Worm (Caenorhabditis elegans) whole organism, L3 larva: ENCODE results near the gene dct-16.

Experiments
- R02D3.7 ChIP-seq: fragments of 150-350 bp; optimal IDR thresholded peaks from 2 replicates; lab custom pipeline; 2014; ENCODE audit warnings: missing biosample characterization, missing genetic modification characterization
- ZK546.5 ChIP-seq: sonication (generic microtip); optimal IDR thresholded peaks from 2 replicates; lab custom pipeline; 2017; ENCODE audit warnings: missing biosample characterization, missing genetic modification characterization
- aly-2 ChIP-seq: fragments of 150-350 bp; optimal IDR thresholded peaks from 2 replicates; lab custom pipeline; 2014; ENCODE audit warnings: missing biosample characterization, missing genetic modification characterization
- ama-1 ChIP-seq: fragments of 150-350 bp; optimal IDR thresholded peaks from 2 replicates; lab custom pipeline; 2018
- ceh-28 ChIP-seq: fragments of 150-350 bp; optimal IDR thresholded peaks from 2 replicates; lab custom pipeline; 2014; ENCODE audit warnings: missing biosample characterization, missing genetic modification reagents, missing genetic modification characterization
- ceh-82 ChIP-seq: fragments of 150-350 bp; optimal IDR thresholded peaks from 2 replicates; lab custom pipeline; 2014; ENCODE audit warnings: missing biosample characterization, missing genetic modification characterization
- ceh-9 ChIP-seq: sonication (generic microtip); optimal IDR thresholded peaks from 2 replicates; lab custom pipeline; 2018; ENCODE audit warnings: missing biosample characterization, missing genetic modification characterization
- daf-12 ChIP-seq: fragments of 150-350 bp; optimal IDR thresholded peaks from 2 replicates; lab custom pipeline; 2014; ENCODE audit warnings: missing biosample characterization, missing genetic modification reagents, missing genetic modification characterization
- egl-27 ChIP-seq: sonication (generic microtip); optimal IDR thresholded peaks from 4 replicates; lab custom pipeline; 2017; ENCODE audit warnings: missing biosample characterization, missing genetic modification reagents, missing genetic modification characterization
- elt-1 ChIP-seq: fragments of 150-350 bp; optimal IDR thresholded peaks from 2 replicates; lab custom pipeline; 2014; ENCODE audit warnings: missing biosample characterization, missing genetic modification characterization
- elt-2 ChIP-seq: sonication (generic microtip); optimal IDR thresholded peaks from 2 replicates; lab custom pipeline; 2016; ENCODE audit warnings: missing genetic modification reagents, mild to moderate bottlenecking, missing genetic modification characterization, missing compliant biosample characterization
- elt-3 ChIP-seq, 3 experiments: fragments of 150-350 bp in 1 of 3; sonication (generic microtip) in 2 of 3; optimal IDR thresholded peaks; 2 replicates in 2 of 3; 4 replicates in 1 of 3; lab custom pipeline; 2014 to 2017; ENCODE audit warnings: missing biosample characterization in 3 of 3, missing genetic modification characterization in 3 of 3
- fkh-2 ChIP-seq: fragments of 150-350 bp; optimal IDR thresholded peaks from 2 replicates; lab custom pipeline; 2014; ENCODE audit warnings: missing biosample characterization, missing genetic modification reagents, missing genetic modification characterization
- fos-1 ChIP-seq: fragments of 150-350 bp; optimal IDR thresholded peaks from 2 replicates; lab custom pipeline; 2014; ENCODE audit warnings: missing biosample characterization, missing genetic modification characterization
- hmg-11 ChIP-seq: sonication (generic microtip); optimal IDR thresholded peaks from 2 replicates; lab custom pipeline; 2016; ENCODE audit warnings: missing genetic modification characterization, missing compliant biosample characterization
- lin-15B ChIP-seq: fragments of 150-350 bp; optimal IDR thresholded peaks from 2 replicates; lab custom pipeline; 2014; ENCODE audit warnings: missing biosample characterization, missing genetic modification characterization
- lin-39 ChIP-seq: fragments of 150-350 bp; optimal IDR thresholded peaks from 2 replicates; lab custom pipeline; 2018; ENCODE audit warnings: missing biosample characterization, missing genetic modification reagents, missing genetic modification characterization
- mdl-1 ChIP-seq: fragments of 150-350 bp; optimal IDR thresholded peaks from 2 replicates; lab custom pipeline; 2014; ENCODE audit warnings: missing biosample characterization, missing genetic modification characterization
- nhr-11 ChIP-seq: fragments of 150-350 bp; optimal IDR thresholded peaks from 2 replicates; lab custom pipeline; 2014; ENCODE audit warnings: missing biosample characterization, missing genetic modification characterization
- nhr-23 ChIP-seq: fragments of 150-350 bp; optimal IDR thresholded peaks from 2 replicates; lab custom pipeline; 2014; ENCODE audit warnings: missing biosample characterization, missing genetic modification reagents, missing genetic modification characterization
- nhr-237 ChIP-seq: fragments of 150-350 bp; optimal IDR thresholded peaks from 2 replicates; lab custom pipeline; 2014; ENCODE audit warnings: missing biosample characterization, missing genetic modification characterization
- nhr-25 ChIP-seq: sonication (generic microtip); optimal IDR thresholded peaks from 2 replicates; lab custom pipeline; 2017; ENCODE audit warnings: missing biosample characterization, missing genetic modification characterization
- nhr-28 ChIP-seq: fragments of 150-350 bp; optimal IDR thresholded peaks from 2 replicates; lab custom pipeline; 2014; ENCODE audit warnings: missing biosample characterization, missing genetic modification characterization
- nhr-43 ChIP-seq: sonication (generic microtip); optimal IDR thresholded peaks from 2 replicates; lab custom pipeline; 2016; ENCODE audit warnings: mild to moderate bottlenecking, missing genetic modification characterization, missing compliant biosample characterization; ENCODE audit not compliant: poor library complexity, severe bottlenecking
- nhr-67 ChIP-seq: fragments of 150-350 bp; optimal IDR thresholded peaks from 2 replicates; lab custom pipeline; 2014; ENCODE audit warnings: missing biosample characterization, missing genetic modification characterization
- nhr-76 ChIP-seq: fragments of 150-350 bp; sonication (generic microtip); optimal IDR thresholded peaks from 5 replicates; lab custom pipeline; 2014; ENCODE audit warnings: missing biosample characterization, missing genetic modification characterization
- nhr-77 ChIP-seq: fragments of 150-350 bp; optimal IDR thresholded peaks from 2 replicates; lab custom pipeline; 2014; ENCODE audit warnings: missing biosample characterization, missing genetic modification characterization
- pha-4 ChIP-seq: fragments of 150-350 bp; optimal IDR thresholded peaks from 2 replicates; lab custom pipeline; 2014; ENCODE audit warnings: missing biosample characterization, missing genetic modification reagents, missing genetic modification characterization
- pqm-1 ChIP-seq: fragments of 150-350 bp; optimal IDR thresholded peaks from 2 replicates; lab custom pipeline; 2017; ENCODE audit warnings: missing biosample characterization, missing genetic modification characterization, inconsistent platforms
- snpc-4 ChIP-seq: fragments of 150-350 bp; optimal IDR thresholded peaks from 2 replicates; lab custom pipeline; 2014; ENCODE audit warnings: missing biosample characterization, missing genetic modification characterization
- tbx-2 ChIP-seq: sonication (generic microtip); optimal IDR thresholded peaks from 2 replicates; lab custom pipeline; 2016; ENCODE audit warnings: mild to moderate bottlenecking, missing genetic modification characterization, missing compliant biosample characterization
- unc-39 ChIP-seq: sonication (generic microtip); optimal IDR thresholded peaks from 4 replicates; lab custom pipeline; 2017; ENCODE audit warnings: missing biosample characterization, missing genetic modification characterization
- zag-1 ChIP-seq: fragments of 150-350 bp; optimal IDR thresholded peaks from 2 replicates; lab custom pipeline; 2014; ENCODE audit warnings: missing biosample characterization, missing genetic modification characterization
- ztf-4 ChIP-seq: fragments of 150-350 bp; optimal IDR thresholded peaks from 2 replicates; lab custom pipeline; 2014; ENCODE audit warnings: missing biosample characterization, missing genetic modification characterization

dct-16 gene

ce11 chrV:20498980-20499379 is at the start of gene dct-16:
dct-16 (minus strand) TSS chrV:20499057.
- TF ChIP-seq pqm-1 (tag; lab: Kevin White, UChicago) (peak; percentile 90), daf-12 (tag; lab: Kevin White, UChicago) (no peak), ama-1 (lab: Kevin White, UChicago) (peak; percentile 39), elt-2 (tag; lab: Kevin White, UChicago) (peak; percentile 97)

ce11 chrV:20547048-20547447 is 48.2 kb upstream of the dct-16 start, which contains the start of gene Y38H6C.18:
Y38H6C.18 (minus strand) TSS chrV:20547148.
- TF ChIP-seq nhr-25 (tag; lab: Kevin White, UChicago) (no peak), elt-2 (tag; lab: Kevin White, UChicago) (no peak), nhr-11 (tag; lab: Kevin White, UChicago) (no peak), ceh-82 (no peak), ceh-9 (tag; lab: Kevin White, UChicago) (no peak), fkh-2 (no peak), snpc-4 (tag; lab: Kevin White, UChicago) (no peak), ceh-28 (tag; lab: Kevin White, UChicago) (no peak), zag-1 (tag; lab: Kevin White, UChicago) (no peak)

- TF ChIP-seq nhr-77 (no peak), nhr-237 (tag; lab: Kevin White, UChicago) (no peak), nhr-67 (no peak), R02D3.7 (tag; lab: Kevin White, UChicago) (no peak), pha-4 (tag; lab: Kevin White, UChicago) (peak; percentile 53), ceh-28 (tag; lab: Kevin White, UChicago) (no peak), lin-15B (tag; lab: Kevin White, UChicago) (no peak), aly-2 (tag; lab: Kevin White, UChicago) (no peak), fos-1 (tag; lab: Kevin White, UChicago) (no peak), ztf-4 (tag; lab: Kevin White, UChicago) (no peak), pqm-1 (tag; lab: Kevin White, UChicago) (peak; percentile 71), ama-1 (lab: Kevin White, UChicago) (no peak), elt-1 (no peak), mdl-1 (tag; lab: Kevin White, UChicago) (no peak), unc-39 (tag; lab: Kevin White, UChicago) (no peak), hmg-11 (tag; lab: Kevin White, UChicago) (no peak), egl-27 (tag; lab: Kevin White, UChicago) (no peak), tbx-2 (tag; lab: Kevin White, UChicago) (no peak), nhr-11 (tag; lab: Kevin White, UChicago) (no peak), daf-12 (tag; lab: Kevin White, UChicago) (no peak), nhr-43 (tag; lab: Kevin White, UChicago) (no peak), elt-3 (tag; optimal IDR thresholded peaks at IDR 0.05; lab: Kevin White, UChicago) (no peak), nhr-23 (tag; lab: Kevin White, UChicago) (no peak), lin-39 (tag; lab: Kevin White, UChicago) (no peak), ZK546.5 (no peak), nhr-76 (tag; lab: Kevin White, UChicago) (no peak), elt-2 (tag; lab: Kevin White, UChicago) (peak; percentile 41)
These were observed 46.9 kb upstream of the dct-16 start for ce11 chrV:20545742-20546141.

ce11 chrV:20544610-20545009 is 45.8 kb upstream of the dct-16 start:
- no peak for TF ChIP-seq elt-3 (tag; optimal IDR thresholded peaks at IDR 0.05; lab: Kevin White, UChicago)
- no peak for TF ChIP-seq nhr-28 (tag; lab: Kevin White, UChicago)
- no peak for TF ChIP-seq daf-12 (tag; lab: Kevin White, UChicago)
- peak; percentile 16 for TF ChIP-seq pha-4 (tag; lab: Kevin White, UChicago)
- peak; percentile 13 for TF ChIP-seq elt-2 (tag; lab: Kevin White, UChicago)

ce11 chrV:20544092-20544491 is 45.2 kb upstream of the dct-16 start, which contains the start of gene slc-36.3:
slc-36.3 (minus strand) TSS chrV:20544192.
- TF ChIP-seq R02D3.7 (tag; lab: Kevin White, UChicago), result no peak
- no peak for TF ChIP-seq elt-3 (tag; optimal IDR thresholded peaks at IDR 0.05; lab: Kevin White, UChicago)
- no peak for TF ChIP-seq nhr-11 (tag; lab: Kevin White, UChicago)
- TF ChIP-seq nhr-23 (tag; lab: Kevin White, UChicago), result no peak
- no peak for TF ChIP-seq lin-39 (tag; lab: Kevin White, UChicago)
- no peak for TF ChIP-seq egl-27 (tag; lab: Kevin White, UChicago)
- no peak for TF ChIP-seq mdl-1 (tag; lab: Kevin White, UChicago)
- TF ChIP-seq snpc-4 (tag; lab: Kevin White, UChicago), result no peak
- TF ChIP-seq fos-1 (tag; lab: Kevin White, UChicago), result no peak
- no peak for TF ChIP-seq nhr-77
